Worm (Caenorhabditis elegans) whole organism, early embryonic: Measurements from ENCODE around the gene cyp-13A6.

ENCODE experiments used
- B0310.2 ChIP-seq: sonication (generic microtip); optimal IDR thresholded peaks from 2 replicates; lab custom pipeline; 2016; ENCODE audit warnings: mild to moderate bottlenecking, missing genetic modification characterization, missing compliant biosample characterization
- ama-1 ChIP-seq: fragments of 150-350 bp; optimal IDR thresholded peaks from 2 replicates; lab custom pipeline; 2014
- hnd-1 ChIP-seq: sonication (generic microtip); optimal IDR thresholded peaks from 2 replicates; lab custom pipeline; 2016; ENCODE audit warnings: missing genetic modification characterization, missing compliant biosample characterization
- pes-1 ChIP-seq: fragments of 200-800 bp; sonication (Bioruptor generic); IDR thresholded peaks from 2 replicates; pipeline ENCODE4 v1.3.6; 2022; ENCODE audit warnings: missing genetic modification reagents, missing genetic modification characterization, missing compliant biosample characterization

ce11 chrII:9826946-9827345 is 24.3 kb upstream of the cyp-13A6 start:
- no peak for TF ChIP-seq ama-1
- TF ChIP-seq B0310.2 (tag; lab: Kevin White, UChicago) = no peak
- TF ChIP-seq hnd-1 (tag; lab: Kevin White, UChicago) = no peak
- no peak for TF ChIP-seq pes-1 (GFP tag; lab: Robert Waterston, UW)
